Worm (Caenorhabditis elegans): ENCODE data around the gene C04E6.4.

The C04E6.4 gene

ce11 chrV:5922236-5922635 lies 15.0 kb downstream of the C04E6.4 start, which contains the start of gene srsx-18:
Gene srsx-18, plus strand, starts transcription at chrV:5922536.
- TF ChIP-seq nhr-42 (GFP tag; IDR thresholded peaks at IDR 0.05) (no peak), egl-43 (GFP tag; IDR thresholded peaks at IDR 0.05) (no peak), Y48G9A.11 (GFP tag; IDR thresholded peaks at IDR 0.05) (no peak), F37D6.2 (tag; optimal IDR thresholded peaks at IDR 0.05) (no peak), lin-15B (tag; optimal IDR thresholded peaks at IDR 0.05) (no peak), lin-39 (tag; optimal IDR thresholded peaks at IDR 0.05) (no peak)

- TF ChIP-seq unc-130 (GFP tag; optimal IDR thresholded peaks at IDR 0.05) = no peak
- no peak for TF ChIP-seq ceh-32 (tag; optimal IDR thresholded peaks at IDR 0.05; ENCODE audit: poor library complexity)
- no peak for TF ChIP-seq tag-97 (GFP tag; IDR thresholded peaks at IDR 0.05)
- TF ChIP-seq ztf-7 (tag; optimal IDR thresholded peaks at IDR 0.05) = no peak
- no peak for TF ChIP-seq lin-38 (GFP tag; IDR thresholded peaks at IDR 0.05)
- TF ChIP-seq nhr-6 (tag; optimal IDR thresholded peaks at IDR 0.05) = no peak
- TF ChIP-seq ztf-11 (tag; optimal IDR thresholded peaks at IDR 0.05) = no peak
- TF ChIP-seq lsy-2 (tag; optimal IDR thresholded peaks at IDR 0.05) = no peak
- TF ChIP-seq aly-2 (tag; optimal IDR thresholded peaks at IDR 0.05) = no peak
- TF ChIP-seq lin-29 (GFP tag; IDR thresholded peaks at IDR 0.05) = no peak
- TF ChIP-seq arid-1 (GFP tag; conservative IDR thresholded peaks at IDR 0.05) = no peak
- TF ChIP-seq spr-1 (tag; optimal IDR thresholded peaks at IDR 0.05) = no peak
- TF ChIP-seq hlh-11 (tag; optimal IDR thresholded peaks at IDR 0.05) = no peak
- TF ChIP-seq nhr-42 (GFP tag; IDR thresholded peaks at IDR 0.05) = no peak
- no peak for TF ChIP-seq lin-13 (GFP tag; optimal IDR thresholded peaks at IDR 0.05)
- TF ChIP-seq nhr-10 (tag; optimal IDR thresholded peaks at IDR 0.05) = no peak
- no peak for TF ChIP-seq daf-16 (GFP tag; optimal IDR thresholded peaks at IDR 0.05)
- no peak for TF ChIP-seq daf-16 (tag; optimal IDR thresholded peaks at IDR 0.05)
- no peak for TF ChIP-seq vab-7 (GFP tag; IDR thresholded peaks at IDR 0.05)
- no peak for TF ChIP-seq lir-3 (tag; optimal IDR thresholded peaks at IDR 0.05)
These were observed 20.2 kb downstream of the C04E6.4 start, which contains the start of gene srsx-17 for ce11 chrV:5927347-5927746. Gene srsx-17, plus strand, starts transcription at chrV:5927647.

ce11 chrV:5928006-5928405 lies 20.8 kb downstream of the C04E6.4 start:
- peak; percentile 50 for TF ChIP-seq aha-1 (tag)
- TF ChIP-seq mes-2 (tag; optimal IDR thresholded peaks at IDR 0.05; ENCODE audit: poor library complexity, severe bottlenecking) = no peak

- TF ChIP-seq lin-38 (GFP tag; IDR thresholded peaks at IDR 0.05) (no peak), pqm-1 (tag; optimal IDR thresholded peaks at IDR 0.05) (peak; percentile 52), nhr-77 (tag; optimal IDR thresholded peaks at IDR 0.05) (peak; percentile 31), dve-1 (tag; optimal IDR thresholded peaks at IDR 0.05; ENCODE audit: insufficient read depth) (peak; percentile 25), nhr-28 (tag; optimal IDR thresholded peaks at IDR 0.05) (peak; percentile 50), php-3 (GFP tag; IDR thresholded peaks at IDR 0.05) (no peak), daf-16 (GFP tag; optimal IDR thresholded peaks at IDR 0.05) (no peak), daf-16 (tag; optimal IDR thresholded peaks at IDR 0.05) (peak; percentile 63)
These were observed 23.4 kb downstream of the C04E6.4 start, which contains the start of gene galt-1 for ce11 chrV:5930588-5930987. Gene galt-1, plus strand, starts transcription at chrV:5930905.

ce11 chrV:5936691-5937090 lies 29.5 kb downstream of the C04E6.4 start, which contains the start of the genes M03F8.5 and M03F8.7:
Gene M03F8.5, minus strand, starts transcription at chrV:5936791.
Gene M03F8.7, plus strand, starts transcription at chrV:5936939.
- TF ChIP-seq T26A8.4 (GFP tag; IDR thresholded peaks at IDR 0.05) (no peak), hlh-11 (tag; optimal IDR thresholded peaks at IDR 0.05) (no peak), nhr-48 (tag; optimal IDR thresholded peaks at IDR 0.05) (no peak), nhr-10 (tag; optimal IDR thresholded peaks at IDR 0.05) (no peak), ama-1 (optimal IDR thresholded peaks at IDR 0.05) (no peak), mdl-1 (tag; optimal IDR thresholded peaks at IDR 0.05) (no peak), ZK546.5 (tag; optimal IDR thresholded peaks at IDR 0.05) (no peak), daf-8 (GFP tag; IDR thresholded peaks at IDR 0.05) (no peak), ztf-11 (tag; optimal IDR thresholded peaks at IDR 0.05) (no peak), nhr-111 (GFP tag; optimal IDR thresholded peaks at IDR 0.05) (no peak), lin-29 (GFP tag; IDR thresholded peaks at IDR 0.05) (no peak), zip-11 (GFP tag; IDR thresholded peaks at IDR 0.05) (no peak), unc-62 (GFP tag; optimal IDR thresholded peaks at IDR 0.05 in 1 of 2) (no peak), unc-62 (tag; optimal IDR thresholded peaks at IDR 0.05) (no peak)

Measured in whole organism, L4 larva.